Worm (Caenorhabditis elegans) whole organism, early embryonic: ENCODE measurements around the gene C52E2.4.

Experiments used
- B0310.2 ChIP-seq: sonication (generic microtip); optimal IDR thresholded peaks from 2 replicates; lab custom pipeline; 2016; ENCODE audit warnings: mild to moderate bottlenecking, missing genetic modification characterization, missing compliant biosample characterization
- F13C5.2 ChIP-seq: sonication (generic microtip); optimal IDR thresholded peaks from 2 replicates; lab custom pipeline; 2017; ENCODE audit warnings: mild to moderate bottlenecking, missing genetic modification characterization, inconsistent platforms, missing compliant biosample characterization
- aly-1 ChIP-seq: sonication (generic microtip); optimal IDR thresholded peaks from 2 replicates; lab custom pipeline; 2016; ENCODE audit warnings: missing genetic modification characterization, missing compliant biosample characterization
- ama-1 ChIP-seq: fragments of 150-350 bp; optimal IDR thresholded peaks from 2 replicates; lab custom pipeline; 2014
- ceh-13 ChIP-seq: fragments of 200-800 bp; sonication (Bioruptor generic); optimal IDR thresholded peaks from 2 replicates; lab custom pipeline; 2018; ENCODE audit warnings: mild to moderate bottlenecking, missing genetic modification characterization, missing compliant biosample characterization
- ceh-36 ChIP-seq: sonication (generic microtip); optimal IDR thresholded peaks from 2 replicates; lab custom pipeline; 2016; ENCODE audit warnings: missing genetic modification characterization, inconsistent platforms, missing compliant biosample characterization
- ets-7 ChIP-seq: sonication (generic microtip); optimal IDR thresholded peaks from 2 replicates; lab custom pipeline; 2016; ENCODE audit warnings: missing genotype, missing genetic modification characterization, missing compliant biosample characterization
- flt-1 ChIP-seq: fragments of 200-800 bp; sonication (Bioruptor generic); IDR thresholded peaks from 2 replicates; pipeline ENCODE4 v1.3.6; 2022; ENCODE audit warnings: missing genetic modification characterization, missing compliant biosample characterization
- hmbx-1 ChIP-seq: sonication (generic microtip); optimal IDR thresholded peaks from 2 replicates; lab custom pipeline; 2016; ENCODE audit warnings: mild to moderate bottlenecking, missing genetic modification characterization, missing compliant biosample characterization
- hmg-4 ChIP-seq: fragments of 200-800 bp; sonication (Bioruptor generic); optimal IDR thresholded peaks from 2 replicates; lab custom pipeline; 2018; ENCODE audit warnings: mild to moderate bottlenecking, missing genetic modification characterization, missing compliant biosample characterization
- hnd-1 ChIP-seq: sonication (generic microtip); optimal IDR thresholded peaks from 2 replicates; lab custom pipeline; 2016; ENCODE audit warnings: missing genetic modification characterization, missing compliant biosample characterization
- pes-1 ChIP-seq: fragments of 200-800 bp; sonication (Bioruptor generic); IDR thresholded peaks from 2 replicates; pipeline ENCODE4 v1.3.6; 2022; ENCODE audit warnings: missing genetic modification reagents, missing genetic modification characterization, missing compliant biosample characterization
- scrt-1 ChIP-seq: fragments of 200-800 bp; sonication (Bioruptor generic); IDR thresholded peaks from 2 replicates; pipeline ENCODE4 v1.3.6; 2022; ENCODE audit warnings: missing genetic modification characterization, missing compliant biosample characterization
- sea-1 ChIP-seq: fragments of 200-800 bp; sonication (Bioruptor generic); conservative IDR thresholded peaks from 2 replicates; pipeline ENCODE4 v1.3.6; 2022; ENCODE audit warnings: missing genetic modification characterization, missing compliant biosample characterization
- tbx-11 ChIP-seq: fragments of 200-800 bp; sonication (Bioruptor generic); IDR thresholded peaks from 2 replicates; pipeline ENCODE4 v1.3.6; 2022; ENCODE audit warnings: missing genetic modification characterization, missing compliant biosample characterization
- tbx-37 ChIP-seq: fragments of 200-800 bp; sonication (Bioruptor generic); conservative IDR thresholded peaks from 2 replicates; pipeline ENCODE4 v1.3.6; 2022; ENCODE audit warnings: missing genetic modification reagents, missing genetic modification characterization, missing compliant biosample characterization
- tra-4 ChIP-seq: sonication (generic microtip); optimal IDR thresholded peaks from 2 replicates; lab custom pipeline; 2017; ENCODE audit warnings: missing genetic modification characterization, missing compliant biosample characterization

C52E2.4 gene

ce11 chrII:1842894-1843293 is at the start of gene C52E2.4, which contains the start of gene C52E2.5:
Gene C52E2.4 (plus strand): TSS chrII:1843145.
Gene C52E2.5 (minus strand): TSS chrII:1842936.
- no peak for TF ChIP-seq F13C5.2
- no peak for TF ChIP-seq scrt-1 (GFP tag; lab: Robert Waterston, UW)
- TF ChIP-seq flt-1 (GFP tag; lab: Robert Waterston, UW): no peak
- TF ChIP-seq hmbx-1 (tag; lab: Kevin White, UChicago): no peak
- TF ChIP-seq sea-1 (GFP tag; lab: Robert Waterston, UW): no peak
- TF ChIP-seq ets-7: no peak
- no peak for TF ChIP-seq tbx-11 (GFP tag; lab: Robert Waterston, UW)
- TF ChIP-seq pes-1 (GFP tag; lab: Robert Waterston, UW): no peak
- TF ChIP-seq ceh-13: no peak
- TF ChIP-seq B0310.2 (tag; lab: Kevin White, UChicago): no peak
- no peak for TF ChIP-seq hnd-1 (tag; lab: Kevin White, UChicago)
- TF ChIP-seq aly-1 (tag; lab: Kevin White, UChicago): no peak
- TF ChIP-seq hmg-4 (GFP tag; lab: Kevin White, UChicago): no peak
- TF ChIP-seq ceh-36 (tag; lab: Kevin White, UChicago): no peak

- no peak for TF ChIP-seq sea-1 (GFP tag; lab: Robert Waterston, UW)
- TF ChIP-seq flt-1 (GFP tag; lab: Robert Waterston, UW): no peak
- TF ChIP-seq pes-1 (GFP tag; lab: Robert Waterston, UW): no peak
- TF ChIP-seq F13C5.2: no peak
- no peak for TF ChIP-seq scrt-1 (GFP tag; lab: Robert Waterston, UW)
- TF ChIP-seq ets-7: no peak
- TF ChIP-seq ama-1 (lab: Kevin White, UChicago): no peak
Measured at ce11 chrII:1806358-1806757, 36.6 kb upstream of the C52E2.4 start, which contains the start of gene C08F1.12. Gene C08F1.12 (minus strand): TSS chrII:1806458.

ce11 chrII:1808217-1808616 is 34.7 kb upstream of the C52E2.4 start, which contains the start of gene C08F1.8:
Gene C08F1.8 (minus strand): TSS chrII:1808317.
- no peak for TF ChIP-seq B0310.2 (tag; lab: Kevin White, UChicago)
- TF ChIP-seq hmbx-1 (tag; lab: Kevin White, UChicago): no peak
- TF ChIP-seq tbx-11 (GFP tag; lab: Robert Waterston, UW): no peak
- no peak for TF ChIP-seq tra-4 (tag; lab: Kevin White, UChicago)
- TF ChIP-seq ceh-13: no peak
- TF ChIP-seq ets-7: no peak
- no peak for TF ChIP-seq hmg-4 (GFP tag; lab: Kevin White, UChicago)
- no peak for TF ChIP-seq F13C5.2
- TF ChIP-seq ama-1 (lab: Kevin White, UChicago): no peak
- no peak for TF ChIP-seq scrt-1 (GFP tag; lab: Robert Waterston, UW)

DNA sequence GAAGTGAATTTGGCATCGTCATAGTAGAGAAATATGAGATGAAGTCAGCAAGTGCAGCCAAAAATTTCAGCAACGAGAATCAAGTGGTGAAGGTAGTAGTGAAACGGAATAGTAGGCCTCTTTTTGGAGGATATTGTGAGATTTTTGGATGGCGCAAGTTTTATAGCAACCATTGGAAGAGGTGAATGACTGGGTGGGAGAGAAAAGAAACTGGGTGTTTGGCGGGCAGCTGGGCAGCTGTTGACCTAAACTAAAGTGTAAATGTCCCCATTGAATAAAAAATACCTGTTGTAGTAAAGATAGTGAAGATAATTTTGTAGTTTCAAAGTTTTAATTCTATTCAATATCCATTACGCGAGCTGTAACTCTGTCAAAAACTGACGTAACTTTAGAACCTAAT is 26.9 kb upstream of the C52E2.4 start:
- no peak for TF ChIP-seq sea-1 (GFP tag; lab: Robert Waterston, UW)
- no peak for TF ChIP-seq tra-4 (tag; lab: Kevin White, UChicago)
- no peak for TF ChIP-seq flt-1 (GFP tag; lab: Robert Waterston, UW)
- TF ChIP-seq pes-1 (GFP tag; lab: Robert Waterston, UW): no peak
- no peak for TF ChIP-seq hmg-4 (GFP tag; lab: Kevin White, UChicago)
- no peak for TF ChIP-seq ets-7
- TF ChIP-seq aly-1 (tag; lab: Kevin White, UChicago): no peak
- TF ChIP-seq F13C5.2: no peak
- TF ChIP-seq ceh-36 (tag; lab: Kevin White, UChicago): no peak
- TF ChIP-seq B0310.2 (tag; lab: Kevin White, UChicago): no peak

DNA sequence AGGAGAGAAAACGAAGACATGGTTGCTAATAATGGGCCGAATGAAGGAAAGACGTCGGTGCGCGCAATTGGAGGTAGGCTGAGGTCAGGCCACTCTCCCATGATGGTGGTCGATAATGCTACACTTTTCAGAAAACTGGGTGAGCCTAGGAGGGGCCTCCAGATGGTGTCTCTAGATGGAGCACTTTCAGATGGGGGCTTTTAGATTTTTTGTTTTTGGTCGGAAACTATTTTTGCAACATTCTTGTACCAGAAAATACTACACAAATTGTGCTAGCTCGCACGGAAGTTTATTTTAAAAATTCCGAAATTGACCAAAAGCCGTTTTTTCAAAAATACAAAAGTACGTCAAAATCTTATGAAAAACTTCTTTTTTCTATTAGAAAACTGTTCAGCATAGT is 24.6 kb upstream of the C52E2.4 start, which contains the start of gene fbxb-10:
Gene fbxb-10, minus strand, starts transcription at position 101 of the 400 bp plus-strand sequence.
- TF ChIP-seq tra-4 (tag; lab: Kevin White, UChicago) (no peak), ceh-36 (tag; lab: Kevin White, UChicago) (no peak), sea-1 (GFP tag; lab: Robert Waterston, UW) (no peak), hmbx-1 (tag; lab: Kevin White, UChicago) (no peak), hmg-4 (GFP tag; lab: Kevin White, UChicago) (no peak), B0310.2 (tag; lab: Kevin White, UChicago) (no peak), hnd-1 (tag; lab: Kevin White, UChicago) (no peak), ets-7 (no peak), aly-1 (tag; lab: Kevin White, UChicago) (no peak), tbx-11 (GFP tag; lab: Robert Waterston, UW) (no peak), tbx-37 (GFP tag; lab: Robert Waterston, UW) (no peak), scrt-1 (GFP tag; lab: Robert Waterston, UW) (no peak), pes-1 (GFP tag; lab: Robert Waterston, UW) (no peak), ama-1 (lab: Kevin White, UChicago) (no peak), flt-1 (GFP tag; lab: Robert Waterston, UW) (no peak), F13C5.2 (no peak)

- TF ChIP-seq ceh-36 (tag; lab: Kevin White, UChicago) (no peak), sea-1 (GFP tag; lab: Robert Waterston, UW) (no peak), F13C5.2 (no peak), tra-4 (tag; lab: Kevin White, UChicago) (no peak), hmbx-1 (tag; lab: Kevin White, UChicago) (no peak), hmg-4 (GFP tag; lab: Kevin White, UChicago) (no peak), tbx-37 (GFP tag; lab: Robert Waterston, UW) (no peak), flt-1 (GFP tag; lab: Robert Waterston, UW) (no peak), hnd-1 (tag; lab: Kevin White, UChicago) (no peak), aly-1 (tag; lab: Kevin White, UChicago) (no peak), ama-1 (lab: Kevin White, UChicago) (no peak), ets-7 (no peak), B0310.2 (tag; lab: Kevin White, UChicago) (no peak), pes-1 (GFP tag; lab: Robert Waterston, UW) (no peak; the same call in 1 of the 2 replicates), scrt-1 (GFP tag; lab: Robert Waterston, UW) (no peak), tbx-11 (GFP tag; lab: Robert Waterston, UW) (no peak), ceh-13 (no peak)
Measured at ce11 chrII:1819944-1820570, 22.9 kb upstream of the C52E2.4 start, which contains the start of gene fbxc-19. Gene fbxc-19 (plus strand): TSS chrII:1820479.
